Fruit fly (Drosophila melanogaster): ENCODE results near the gene Tep3.

The Tep3 gene

DNA sequence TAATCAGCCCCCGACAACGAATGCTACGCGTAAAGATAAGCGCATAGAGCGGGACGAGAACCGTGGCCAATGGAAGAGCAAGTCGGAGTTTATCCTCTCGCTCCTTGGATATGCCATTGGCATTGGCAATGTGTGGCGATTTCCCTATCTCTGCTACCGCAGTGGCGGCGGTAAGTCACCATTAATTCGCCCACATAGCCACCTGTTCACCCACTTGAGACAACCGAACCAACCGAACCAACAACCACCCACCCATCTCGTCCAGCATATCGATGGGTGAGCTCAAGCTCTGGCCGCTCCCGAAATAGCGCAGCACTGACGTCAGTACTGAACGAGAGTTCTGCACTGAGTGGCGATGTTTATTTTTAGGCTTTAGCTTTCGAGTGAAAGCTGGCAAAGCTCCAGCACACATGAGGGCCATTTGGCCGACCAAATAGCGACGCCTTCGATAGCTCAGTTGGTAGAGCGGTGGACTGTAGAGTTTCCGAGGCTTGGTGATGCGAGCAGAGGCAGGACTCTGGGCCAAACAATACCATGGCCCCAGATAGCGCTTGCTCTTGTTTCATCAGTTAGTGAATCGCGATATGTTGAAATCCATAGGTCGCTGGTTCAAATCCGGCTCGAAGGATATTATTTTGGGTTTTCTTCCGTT is 8.6 kb downstream of the Tep3 start (continued):
- TF ChIP-seq CG31365 (tag; optimal IDR thresholded peaks at IDR 0.05): no peak
- TF ChIP-seq Meics (GFP tag; optimal IDR thresholded peaks at IDR 0.05): no peak
- peak; percentile 13 for TF ChIP-seq CG12769 (tag; optimal IDR thresholded peaks at IDR 0.05)
- TF ChIP-seq esg (GFP tag; conservative IDR thresholded peaks at IDR 0.05): no peak
- TF ChIP-seq cg (GFP tag; optimal IDR thresholded peaks at IDR 0.05): no peak
- no peak for TF ChIP-seq CG3995 (GFP tag; optimal IDR thresholded peaks at IDR 0.05)
- no peak for TF ChIP-seq CG1603 (tag; optimal IDR thresholded peaks at IDR 0.05)
- no peak for TF ChIP-seq vnd (GFP tag; IDR thresholded peaks at IDR 0.05; ENCODE audit: partially characterized antibody)
- TF ChIP-seq cad (GFP tag; optimal IDR thresholded peaks at IDR 0.05): no peak
- TF ChIP-seq lola (GFP tag; optimal IDR thresholded peaks at IDR 0.05): no peak
- peak; percentile 90 for TF ChIP-seq Bdp1 (GFP tag; optimal IDR thresholded peaks at IDR 0.05)
- TF ChIP-seq CG10209 (GFP tag; optimal IDR thresholded peaks at IDR 0.05): no peak
- no peak for TF ChIP-seq Optix (GFP tag; IDR thresholded peaks at IDR 0.05)
- no peak for TF ChIP-seq ERR (GFP tag; optimal IDR thresholded peaks at IDR 0.05)
- TF ChIP-seq Oaz (GFP tag; IDR thresholded peaks at IDR 0.05): no peak
- no peak for TF ChIP-seq vvl (GFP tag; IDR thresholded peaks at IDR 0.05)
- TF ChIP-seq chn (GFP tag; optimal IDR thresholded peaks at IDR 0.05): no peak
- TF ChIP-seq z (GFP tag; IDR thresholded peaks at IDR 0.05): peak; percentile 93
- no peak for TF ChIP-seq Sin3A (optimal IDR thresholded peaks at IDR 0.05)
- no peak for TF ChIP-seq hth (optimal IDR thresholded peaks at IDR 0.05)
- TF ChIP-seq CG16863 (GFP tag; optimal IDR thresholded peaks at IDR 0.05): no peak
- no peak for TF ChIP-seq gsb (GFP tag; IDR thresholded peaks at IDR 0.05)
- TF ChIP-seq CG5953 (GFP tag; IDR thresholded peaks at IDR 0.05): no peak
- TF ChIP-seq zen2 (GFP tag; IDR thresholded peaks at IDR 0.05; ENCODE audit: partially characterized antibody): 0 out of 3 replicates have a peak, but pooled peaks have one; percentile 27
- TF ChIP-seq CG8924 (tag; optimal IDR thresholded peaks at IDR 0.05): no peak
- TF ChIP-seq CG8388 (GFP tag; optimal IDR thresholded peaks at IDR 0.05): no peak
- TF ChIP-seq her (GFP tag; optimal IDR thresholded peaks at IDR 0.05): no peak
- TF ChIP-seq CG2712 (tag; optimal IDR thresholded peaks at IDR 0.05): no peak
- no peak for TF ChIP-seq CG1792 (GFP tag; optimal IDR thresholded peaks at IDR 0.05)
- TF ChIP-seq CG30020 (tag; optimal IDR thresholded peaks at IDR 0.05): no peak
- no peak for TF ChIP-seq Oli (tag; optimal IDR thresholded peaks at IDR 0.05)
- no peak for TF ChIP-seq CG18262 (tag; optimal IDR thresholded peaks at IDR 0.05)
- TF ChIP-seq CG4820 (GFP tag; optimal IDR thresholded peaks at IDR 0.05): no peak
- TF ChIP-seq nau (GFP tag; optimal IDR thresholded peaks at IDR 0.05): peak; percentile 70
- TF ChIP-seq Sry-δ (GFP tag; optimal IDR thresholded peaks at IDR 0.05): no peak
- no peak for TF ChIP-seq pum (GFP tag; optimal IDR thresholded peaks at IDR 0.05)
- no peak for TF ChIP-seq CG7372 (GFP tag; IDR thresholded peaks at IDR 0.05)
- TF ChIP-seq CG12071 (GFP tag; optimal IDR thresholded peaks at IDR 0.05): no peak
- TF ChIP-seq CG3281 (GFP tag; optimal IDR thresholded peaks at IDR 0.05): no peak
- no peak for TF ChIP-seq CG15514 (GFP tag; optimal IDR thresholded peaks at IDR 0.05)

DNA sequence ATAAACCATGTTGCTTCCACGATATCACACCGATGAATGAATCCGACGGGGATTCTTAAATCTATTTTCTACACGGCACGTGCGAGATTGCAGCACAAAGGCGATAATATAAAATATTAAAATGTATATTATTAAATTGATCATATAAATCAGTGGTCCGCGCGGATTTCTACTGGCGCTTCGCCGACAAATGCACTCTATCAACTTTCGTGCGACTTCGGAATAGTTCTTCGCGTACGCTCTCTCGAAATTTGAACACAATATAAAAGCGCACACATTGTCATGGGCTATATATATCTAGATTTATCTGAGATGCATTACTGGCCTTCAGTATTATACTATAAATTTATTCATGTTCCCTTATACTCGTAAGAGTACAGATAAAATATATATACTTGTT is 13.9 kb downstream of the Tep3 start, which contains the start of gene CG33296:
Gene CG33296, minus strand, starts transcription at position 101 of the 400 bp plus-strand sequence.
- TF ChIP-seq CG3407 (GFP tag; optimal IDR thresholded peaks at IDR 0.05) (no peak), grau (tag; optimal IDR thresholded peaks at IDR 0.05) (no peak), CG2889 (GFP tag; IDR thresholded peaks at IDR 0.05) (no peak), ranshi (GFP tag; IDR thresholded peaks at IDR 0.05) (no peak), crp (GFP tag; optimal IDR thresholded peaks at IDR 0.05) (no peak), CG10147 (GFP tag; optimal IDR thresholded peaks at IDR 0.05) (no peak), Rfx (GFP tag; IDR thresholded peaks at IDR 0.05) (no peak), Gug (GFP tag; IDR thresholded peaks at IDR 0.05) (no peak), CG13296 (GFP tag; optimal IDR thresholded peaks at IDR 0.05) (no peak), aop (GFP tag; IDR thresholded peaks at IDR 0.05) (no peak), btn (GFP tag; optimal IDR thresholded peaks at IDR 0.05) (no peak), ewg (GFP tag; optimal IDR thresholded peaks at IDR 0.05) (no peak)

Data from whole organism, embryonic.